Fruit fly (Drosophila melanogaster): ENCODE measurements around the gene dpr4.

The dpr4 gene

DNA sequence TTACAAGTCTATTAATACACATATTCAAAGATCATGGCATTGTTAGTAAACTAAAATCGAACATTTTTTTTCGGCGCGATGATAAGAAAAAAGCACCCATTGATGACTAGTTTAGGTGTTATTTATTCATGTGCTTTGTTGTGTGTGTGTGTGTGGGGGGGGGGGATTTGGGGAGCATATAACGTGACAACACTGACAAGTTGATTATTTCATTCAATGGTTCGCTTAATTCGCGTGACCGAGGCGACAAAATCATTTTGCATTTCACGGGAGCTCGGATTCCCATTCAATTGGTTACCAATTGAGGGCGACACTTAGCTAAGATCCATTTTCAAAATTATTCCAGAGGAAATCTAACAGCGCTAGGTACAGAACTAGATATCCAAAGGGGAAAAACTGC, 27.2 kb upstream of the dpr4 start:
- TF ChIP-seq CG8319 (GFP tag; optimal IDR thresholded peaks at IDR 0.05), result no peak
- TF ChIP-seq Eip75B (GFP tag; optimal IDR thresholded peaks at IDR 0.05), result no peak
- no peak for TF ChIP-seq CG15336 (GFP tag; IDR thresholded peaks at IDR 0.05)
- no peak for TF ChIP-seq CG34406 (GFP tag; optimal IDR thresholded peaks at IDR 0.05)
- no peak for TF ChIP-seq cyc (GFP tag; optimal IDR thresholded peaks at IDR 0.05)
- TF ChIP-seq acj6 (GFP tag; optimal IDR thresholded peaks at IDR 0.05), result no peak
- TF ChIP-seq CG10631 (GFP tag; optimal IDR thresholded peaks at IDR 0.05), result no peak
- TF ChIP-seq fkh (GFP tag; optimal IDR thresholded peaks at IDR 0.05), result no peak

DNA sequence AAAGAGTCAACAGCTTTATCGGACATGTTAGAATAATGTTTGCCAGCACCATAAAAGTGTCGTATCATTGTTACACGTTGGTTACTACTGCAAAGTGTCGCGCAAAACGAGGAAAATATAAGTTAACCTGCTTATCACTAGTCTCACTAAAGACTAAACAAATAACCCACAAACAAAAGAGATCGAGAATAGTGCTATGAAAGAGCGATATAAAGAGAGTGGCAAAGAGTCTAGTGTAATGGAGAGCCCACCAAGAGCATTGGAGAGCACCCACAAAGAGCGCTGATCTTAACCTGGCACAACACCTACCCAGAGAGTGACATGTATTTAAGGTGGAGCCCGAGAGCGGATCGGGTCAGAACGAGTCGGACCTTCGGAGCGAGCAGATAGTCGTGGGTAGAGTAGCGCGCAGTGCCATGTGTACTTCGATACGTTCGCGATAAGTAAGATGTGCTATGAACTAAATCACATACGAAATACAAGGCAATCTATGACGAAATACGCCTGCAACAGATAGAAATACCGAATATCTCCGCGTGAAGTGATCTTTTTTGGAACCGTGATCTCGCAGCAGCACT, 26.2 kb upstream of the dpr4 start, which contains the start of gene Mrp4:
Gene Mrp4 (plus strand): TSS at position 378 of the 578 bp plus-strand sequence.
- TF ChIP-seq Eip78C (GFP tag), result peak; percentile 68
- no peak for TF ChIP-seq Sox102F (GFP tag; optimal IDR thresholded peaks at IDR 0.05)
- peak; percentile 62 for TF ChIP-seq CG16779 (tag; optimal IDR thresholded peaks at IDR 0.05)
- TF ChIP-seq CG8119 (GFP tag; IDR thresholded peaks at IDR 0.05), result peak; percentile 67; the same call in 2 of the 3 replicates
- peak; percentile 31 for TF ChIP-seq CG6276 (GFP tag; optimal IDR thresholded peaks at IDR 0.05)
- no peak for TF ChIP-seq CG4318 (GFP tag; optimal IDR thresholded peaks at IDR 0.05)
- TF ChIP-seq CG6808 (GFP tag; optimal IDR thresholded peaks at IDR 0.05), result peak; percentile 43
- no peak for TF ChIP-seq OdsH (GFP tag; optimal IDR thresholded peaks at IDR 0.05)
- no peak for TF ChIP-seq Hr38 (GFP tag; optimal IDR thresholded peaks at IDR 0.05)
- TF ChIP-seq net (GFP tag; optimal IDR thresholded peaks at IDR 0.05), result peak; percentile 45
- TF ChIP-seq CG6163 (GFP tag; IDR thresholded peaks at IDR 0.05), result peak; percentile 76
- TF ChIP-seq fd59A (GFP tag; optimal IDR thresholded peaks at IDR 0.05), result no peak
- peak; percentile 74 for TF ChIP-seq CG9139 (GFP tag; optimal IDR thresholded peaks at IDR 0.05)
- TF ChIP-seq Blimp-1 (GFP tag; optimal IDR thresholded peaks at IDR 0.05), result no peak
- no peak for TF ChIP-seq achi (GFP tag; optimal IDR thresholded peaks at IDR 0.05)
- TF ChIP-seq CG8632 (GFP tag; optimal IDR thresholded peaks at IDR 0.05), result peak; percentile 6
- peak; percentile 16 for TF ChIP-seq CG11762 (GFP tag; optimal IDR thresholded peaks at IDR 0.05; ENCODE audit: insufficient read depth)
- TF ChIP-seq cyc (GFP tag; optimal IDR thresholded peaks at IDR 0.05), result no peak
- no peak for TF ChIP-seq topi (GFP tag; optimal IDR thresholded peaks at IDR 0.05)
- TF ChIP-seq CG3919 (GFP tag; optimal IDR thresholded peaks at IDR 0.05), result peak; percentile 32
- TF ChIP-seq CG15336 (GFP tag; IDR thresholded peaks at IDR 0.05), result peak; percentile 80
- TF ChIP-seq ss (GFP tag; optimal IDR thresholded peaks at IDR 0.05), result peak; percentile 60 to 65
- peak; percentile 19 for TF ChIP-seq CG7368 (GFP tag; optimal IDR thresholded peaks at IDR 0.05)
- peak; percentile 50 for TF ChIP-seq fd85E (GFP tag; optimal IDR thresholded peaks at IDR 0.05)
- peak; percentile 83 for TF ChIP-seq CG6854 (GFP tag; optimal IDR thresholded peaks at IDR 0.05)
- TF ChIP-seq fkh (GFP tag; optimal IDR thresholded peaks at IDR 0.05), result peak; percentile 82
- peak; percentile 70; the same call in 2 of the 3 replicates for TF ChIP-seq eg (GFP tag; IDR thresholded peaks at IDR 0.05)
- peak; percentile 97 for TF ChIP-seq svp (GFP tag)
- TF ChIP-seq vri (GFP tag; optimal IDR thresholded peaks at IDR 0.05), result peak; percentile 78
- TF ChIP-seq CG11294 (GFP tag; IDR thresholded peaks at IDR 0.05), result peak; percentile 22; the same call in 1 of the 2 replicates

dm6 chr3R:11566769-11567570, 24.2 kb upstream of the dpr4 start, which contains the start of the genes fabp and sea:
fabp (minus strand) TSS chr3R:11567054.
sea (minus strand) TSS chr3R:11567054.
- TF ChIP-seq CG1621 (tag; optimal IDR thresholded peaks at IDR 0.05) (peak; percentile 13), Sox15 (GFP tag; optimal IDR thresholded peaks at IDR 0.05) (no peak), lz (GFP tag; optimal IDR thresholded peaks at IDR 0.05) (no peak), Met (GFP tag; optimal IDR thresholded peaks at IDR 0.05) (peak; percentile 6), CG15336 (GFP tag; IDR thresholded peaks at IDR 0.05) (peak; percentile 50; the same call in 1 of the 2 replicates), CG11294 (GFP tag; IDR thresholded peaks at IDR 0.05) (no peak), cyc (GFP tag; optimal IDR thresholded peaks at IDR 0.05) (no peak), CG3919 (GFP tag; optimal IDR thresholded peaks at IDR 0.05) (peak; percentile 50), CG8119 (GFP tag; IDR thresholded peaks at IDR 0.05) (peak; percentile 50; the same call in 1 of the 3 replicates), CG34406 (GFP tag; optimal IDR thresholded peaks at IDR 0.05) (no peak), CG6163 (GFP tag; IDR thresholded peaks at IDR 0.05) (peak; percentile 54; the same call in 1 of the 3 replicates), Eip93F (GFP tag; optimal IDR thresholded peaks at IDR 0.05) (no peak), CG31627 (GFP tag; optimal IDR thresholded peaks at IDR 0.05) (no peak), CG7368 (GFP tag; optimal IDR thresholded peaks at IDR 0.05) (no peak), Hr39 (GFP tag; optimal IDR thresholded peaks at IDR 0.05) (no peak), dac (GFP tag; optimal IDR thresholded peaks at IDR 0.05) (no peak), Blimp-1 (GFP tag; optimal IDR thresholded peaks at IDR 0.05) (no peak), Eip78C (GFP tag) (peak; percentile 60), esn (GFP tag; optimal IDR thresholded peaks at IDR 0.05) (peak; percentile 49), ss (GFP tag; optimal IDR thresholded peaks at IDR 0.05) (peak; percentile 27 to 46), Lpt (GFP tag; optimal IDR thresholded peaks at IDR 0.05) (no peak), CG3032 (tag; optimal IDR thresholded peaks at IDR 0.05) (peak; percentile 2)

Data from whole organism, prepupa.